Worm (Caenorhabditis elegans): Measurements from ENCODE around the gene cpsf-3.

- TF ChIP-seq fkh-10 (GFP tag; optimal IDR thresholded peaks at IDR 0.05) (no peak), ceh-30 (tag; optimal IDR thresholded peaks at IDR 0.05) (no peak), sox-2 (GFP tag; IDR thresholded peaks at IDR 0.05) (no peak), hlh-13 (GFP tag; optimal IDR thresholded peaks at IDR 0.05) (no peak), ztf-16 (tag; optimal IDR thresholded peaks at IDR 0.05) (no peak), K02D7.2 (tag; optimal IDR thresholded peaks at IDR 0.05) (no peak), pag-3 (tag; optimal IDR thresholded peaks at IDR 0.05; ENCODE audit: borderline replicate concordance) (no peak), hlh-8 (tag; optimal IDR thresholded peaks at IDR 0.05) (no peak)
These were observed 43.5 kb downstream of the cpsf-3 start, which contains the start of gene tag-115 for ce11 chrIV:13238943-13239861.
